Fruit fly (Drosophila melanogaster): ENCODE results near the gene CG13084.

CG13084 gene

dm6 chr2L:19441339-19441738 lies 43.4 kb upstream of the CG13084 start:
- TF ChIP-seq pan (optimal IDR thresholded peaks at IDR 0.05) (no peak), HLH106 (tag; optimal IDR thresholded peaks at IDR 0.05) (no peak), lola (GFP tag; optimal IDR thresholded peaks at IDR 0.05) (no peak), Dif (GFP tag; optimal IDR thresholded peaks at IDR 0.05; ENCODE audit: partially characterized antibody) (no peak), ey (GFP tag; optimal IDR thresholded peaks at IDR 0.05) (no peak), usp (GFP tag; optimal IDR thresholded peaks at IDR 0.05) (no peak), dmrt93B (GFP tag; optimal IDR thresholded peaks at IDR 0.05) (no peak), h (GFP tag; optimal IDR thresholded peaks at IDR 0.05) (no peak)

- TF ChIP-seq brk (GFP tag; optimal IDR thresholded peaks at IDR 0.05) (no peak), Dfd (GFP tag; optimal IDR thresholded peaks at IDR 0.05) (no peak), woc (GFP tag; optimal IDR thresholded peaks at IDR 0.05) (no peak), Jra (GFP tag; optimal IDR thresholded peaks at IDR 0.05) (no peak), ey (GFP tag; optimal IDR thresholded peaks at IDR 0.05) (no peak), fru (GFP tag; optimal IDR thresholded peaks at IDR 0.05) (no peak), lola (GFP tag; optimal IDR thresholded peaks at IDR 0.05) (no peak), Hr78 (GFP tag; optimal IDR thresholded peaks at IDR 0.05) (no peak), GATAd (GFP tag; optimal IDR thresholded peaks at IDR 0.05) (no peak)
Observed at dm6 chr2L:19441791-19442190, 42.9 kb upstream of the CG13084 start, which contains the start of gene RanGAP. RanGAP (plus strand) TSS chr2L:19441959.

- TF ChIP-seq usp (GFP tag; optimal IDR thresholded peaks at IDR 0.05) (no peak), Dif (GFP tag; optimal IDR thresholded peaks at IDR 0.05; ENCODE audit: partially characterized antibody) (no peak), N (GFP tag; optimal IDR thresholded peaks at IDR 0.05) (no peak)
Observed at dm6 chr2L:19442627-19443026, 42.1 kb upstream of the CG13084 start, which contains the start of gene CG10237. CG10237 (minus strand) TSS chr2L:19442727.

dm6 chr2L:19444734-19445140 lies 40.0 kb upstream of the CG13084 start, which contains the start of gene Hs2st:
Hs2st (minus strand) TSS chr2L:19444750.
- TF ChIP-seq Dif (GFP tag; optimal IDR thresholded peaks at IDR 0.05; ENCODE audit: partially characterized antibody) (no peak), Hnf4 (GFP tag; optimal IDR thresholded peaks at IDR 0.05) (peak; percentile 97), jim (GFP tag; optimal IDR thresholded peaks at IDR 0.05) (peak; percentile 88), br (GFP tag; optimal IDR thresholded peaks at IDR 0.05) (peak; percentile 94), Dfd (GFP tag; optimal IDR thresholded peaks at IDR 0.05) (no peak), CG32264 (GFP tag; optimal IDR thresholded peaks at IDR 0.05) (peak; percentile 84), OdsH (GFP tag; optimal IDR thresholded peaks at IDR 0.05) (peak; percentile 94), CrebA (GFP tag; optimal IDR thresholded peaks at IDR 0.05; ENCODE audit: borderline replicate concordance) (no peak), sage (GFP tag; optimal IDR thresholded peaks at IDR 0.05) (no peak), psq (GFP tag; optimal IDR thresholded peaks at IDR 0.05) (peak; percentile 87), Mio (GFP tag; optimal IDR thresholded peaks at IDR 0.05) (peak; percentile 73), dl (GFP tag; optimal IDR thresholded peaks at IDR 0.05; ENCODE audit: insufficient read depth in 1 of 2, partially characterized antibody in 2 of 2) (no peak), Sp1 (GFP tag; optimal IDR thresholded peaks at IDR 0.05) (peak; percentile 89), Hr83 (GFP tag; optimal IDR thresholded peaks at IDR 0.05; ENCODE audit: poor library complexity, severe bottlenecking) (peak; percentile 87), pan (optimal IDR thresholded peaks at IDR 0.05) (no peak), rgr (GFP tag; optimal IDR thresholded peaks at IDR 0.05) (peak; percentile 96), lola (GFP tag; optimal IDR thresholded peaks at IDR 0.05) (no peak), Abd-B (GFP tag; optimal IDR thresholded peaks at IDR 0.05) (no peak), ey (GFP tag; optimal IDR thresholded peaks at IDR 0.05) (peak; percentile 95), N (GFP tag; optimal IDR thresholded peaks at IDR 0.05) (no peak), foxo (GFP tag; optimal IDR thresholded peaks at IDR 0.05) (peak; percentile 57 to 97), GATAd (GFP tag; optimal IDR thresholded peaks at IDR 0.05) (peak; percentile 92), dmrt93B (GFP tag; optimal IDR thresholded peaks at IDR 0.05) (peak; percentile 94), woc (GFP tag; optimal IDR thresholded peaks at IDR 0.05) (peak; percentile 98), HLH106 (tag; optimal IDR thresholded peaks at IDR 0.05) (peak; percentile 95), h (GFP tag; optimal IDR thresholded peaks at IDR 0.05) (peak; percentile 96), tai (GFP tag; optimal IDR thresholded peaks at IDR 0.05) (no peak), Rel (GFP tag; optimal IDR thresholded peaks at IDR 0.05) (peak; percentile 31), Rel (tag; optimal IDR thresholded peaks at IDR 0.05) (peak; percentile 85), Hr78 (GFP tag; optimal IDR thresholded peaks at IDR 0.05) (no peak), Myc (optimal IDR thresholded peaks at IDR 0.05) (peak; percentile 99), brk (GFP tag; optimal IDR thresholded peaks at IDR 0.05) (no peak), Jra (GFP tag; optimal IDR thresholded peaks at IDR 0.05) (peak; percentile 96), CG9705 (GFP tag; optimal IDR thresholded peaks at IDR 0.05) (peak; percentile 94), dsf (GFP tag; optimal IDR thresholded peaks at IDR 0.05; ENCODE audit: borderline replicate concordance) (peak; percentile 92), fru (GFP tag; optimal IDR thresholded peaks at IDR 0.05) (peak; percentile 95), Vsx2 (GFP tag; optimal IDR thresholded peaks at IDR 0.05; ENCODE audit: partially characterized antibody) (no peak), sv (GFP tag; optimal IDR thresholded peaks at IDR 0.05) (peak; percentile 94), usp (GFP tag; optimal IDR thresholded peaks at IDR 0.05) (no peak)
